Worm (Caenorhabditis elegans): ENCODE results near the gene Y48B6A.10.
A peak's percentile ranks its signal among the peaks of the same experiment; 100 is the strongest.

The Y48B6A.10 gene

DNA sequence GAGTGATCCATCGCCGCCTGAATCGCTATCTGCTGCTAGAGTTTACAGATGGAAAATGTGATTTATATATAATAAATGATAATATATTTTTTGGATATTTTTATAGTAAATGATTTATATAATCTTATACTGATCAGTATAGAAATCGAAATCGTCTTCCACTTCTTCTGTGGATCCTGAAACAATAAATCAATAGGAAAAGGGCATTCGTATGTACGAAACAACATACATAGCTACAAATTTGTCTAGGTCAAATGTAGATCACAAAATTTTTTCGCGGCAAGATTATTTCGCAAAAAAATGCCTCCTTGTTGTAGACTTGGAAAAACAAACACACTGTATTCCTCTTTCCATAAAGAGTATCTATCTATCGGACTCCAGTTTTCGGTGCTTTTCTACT lies at the start of gene Y48B6A.10:
Y48B6A.10 (plus strand) TSS at position 301 of the 400 bp plus-strand sequence.
- no peak for TF ChIP-seq xbp-1 (tag; optimal IDR thresholded peaks at IDR 0.05)
- TF ChIP-seq lin-14 (GFP tag; optimal IDR thresholded peaks at IDR 0.05), result no peak
- TF ChIP-seq snpc-4 (tag; optimal IDR thresholded peaks at IDR 0.05), result no peak
- TF ChIP-seq mdl-1 (tag; optimal IDR thresholded peaks at IDR 0.05), result no peak
- TF ChIP-seq fkh-10 (GFP tag; optimal IDR thresholded peaks at IDR 0.05), result no peak
- no peak for TF ChIP-seq ets-5 (GFP tag; IDR thresholded peaks at IDR 0.05)
- TF ChIP-seq aha-1 (tag; optimal IDR thresholded peaks at IDR 0.05), result no peak
- TF ChIP-seq dsc-1 (tag; optimal IDR thresholded peaks at IDR 0.05), result no peak
- TF ChIP-seq elt-3 (tag; optimal IDR thresholded peaks at IDR 0.05), result no peak
- TF ChIP-seq efl-3 (GFP tag; optimal IDR thresholded peaks at IDR 0.05), result no peak
- TF ChIP-seq unc-86 (tag; optimal IDR thresholded peaks at IDR 0.05), result no peak
- TF ChIP-seq egl-27 (tag; optimal IDR thresholded peaks at IDR 0.05), result no peak
- TF ChIP-seq unc-62 (GFP tag; optimal IDR thresholded peaks at IDR 0.05), result no peak
- TF ChIP-seq ceh-90 (tag; optimal IDR thresholded peaks at IDR 0.05), result no peak

DNA sequence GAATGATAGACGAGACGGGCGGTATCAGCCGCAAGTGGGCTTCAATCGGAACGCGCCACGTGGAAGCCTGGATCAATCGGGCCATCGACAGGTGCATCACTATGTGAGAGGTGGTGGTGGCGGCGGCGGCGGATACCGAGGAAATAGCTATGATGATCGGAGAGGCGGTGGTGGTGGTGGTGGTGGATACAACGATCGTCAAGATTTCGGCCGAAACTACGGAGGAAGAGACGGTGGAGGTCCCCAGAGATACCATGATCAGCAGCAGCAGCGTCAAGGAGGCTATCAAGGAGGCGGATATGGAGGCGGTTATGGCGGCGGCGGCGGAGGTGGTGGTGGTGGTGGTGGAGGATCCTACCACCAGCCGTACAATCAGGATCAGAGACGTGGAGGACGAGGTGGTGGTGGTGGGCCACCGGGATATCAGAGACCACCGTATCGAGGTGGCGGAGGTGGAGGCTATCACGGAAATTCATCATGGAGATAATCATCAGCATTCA lies 48.7 kb upstream of the Y48B6A.10 start:
- no peak for TF ChIP-seq ceh-82 (tag; optimal IDR thresholded peaks at IDR 0.05)
- TF ChIP-seq zag-1 (tag; optimal IDR thresholded peaks at IDR 0.05), result no peak
- TF ChIP-seq C34B4.2 (tag; optimal IDR thresholded peaks at IDR 0.05), result no peak
- TF ChIP-seq swsn-7 (tag; optimal IDR thresholded peaks at IDR 0.05), result no peak
- TF ChIP-seq lin-35 (GFP tag; optimal IDR thresholded peaks at IDR 0.05), result no peak

DNA sequence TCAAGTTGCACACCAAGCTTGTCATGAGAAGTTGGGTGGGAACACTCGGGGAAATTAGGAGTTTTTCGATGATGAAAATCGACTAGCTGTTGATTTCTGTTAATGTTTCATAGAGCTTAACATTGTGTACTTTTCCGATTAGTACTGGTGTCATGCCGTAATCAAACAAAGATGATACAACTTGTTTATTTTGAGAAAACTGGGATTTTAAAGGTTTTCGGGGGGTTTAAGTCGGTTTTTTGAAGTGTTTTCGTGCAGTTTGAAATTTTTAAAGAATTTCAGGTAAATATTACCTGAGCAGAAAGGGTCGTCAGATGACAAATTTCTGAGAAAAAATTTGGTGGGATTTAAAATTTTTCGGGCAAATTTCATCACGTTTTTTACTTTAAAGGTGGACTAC lies 42.7 kb upstream of the Y48B6A.10 start, which contains the start of gene eat-2:
eat-2 (minus strand) TSS at position 101 of the 400 bp plus-strand sequence.
- TF ChIP-seq egl-13 (tag; optimal IDR thresholded peaks at IDR 0.05), result no peak
- no peak for TF ChIP-seq nhr-20 (tag; optimal IDR thresholded peaks at IDR 0.05)
- no peak for TF ChIP-seq lin-35 (GFP tag; optimal IDR thresholded peaks at IDR 0.05)
- no peak for TF ChIP-seq nhr-84 (tag; optimal IDR thresholded peaks at IDR 0.05)
- TF ChIP-seq ceh-8 (GFP tag; optimal IDR thresholded peaks at IDR 0.05), result no peak
- no peak for TF ChIP-seq nhr-12 (tag; optimal IDR thresholded peaks at IDR 0.05)
- no peak for TF ChIP-seq C34B4.2 (tag; optimal IDR thresholded peaks at IDR 0.05)
- no peak for TF ChIP-seq jun-1 (tag; optimal IDR thresholded peaks at IDR 0.05)
- TF ChIP-seq xbp-1 (tag; optimal IDR thresholded peaks at IDR 0.05), result no peak
- TF ChIP-seq efl-1 (optimal IDR thresholded peaks at IDR 0.05), result no peak
- TF ChIP-seq efl-1 (GFP tag; optimal IDR thresholded peaks at IDR 0.05 in 1 of 2), result no peak
- no peak for TF ChIP-seq ces-1 (GFP tag; optimal IDR thresholded peaks at IDR 0.05)
- no peak for TF ChIP-seq ztf-4 (tag; optimal IDR thresholded peaks at IDR 0.05)
- no peak for TF ChIP-seq ceh-82 (tag; optimal IDR thresholded peaks at IDR 0.05)
- TF ChIP-seq sox-4 (tag; optimal IDR thresholded peaks at IDR 0.05), result no peak
- TF ChIP-seq nhr-11 (tag; optimal IDR thresholded peaks at IDR 0.05), result no peak
- no peak for TF ChIP-seq C04F5.9 (tag; optimal IDR thresholded peaks at IDR 0.05)
- no peak for TF ChIP-seq aly-2 (tag; optimal IDR thresholded peaks at IDR 0.05)
- no peak for TF ChIP-seq blmp-1 (tag; optimal IDR thresholded peaks at IDR 0.05)
- no peak for TF ChIP-seq alr-1 (tag; optimal IDR thresholded peaks at IDR 0.05; ENCODE audit: borderline replicate concordance)

DNA sequence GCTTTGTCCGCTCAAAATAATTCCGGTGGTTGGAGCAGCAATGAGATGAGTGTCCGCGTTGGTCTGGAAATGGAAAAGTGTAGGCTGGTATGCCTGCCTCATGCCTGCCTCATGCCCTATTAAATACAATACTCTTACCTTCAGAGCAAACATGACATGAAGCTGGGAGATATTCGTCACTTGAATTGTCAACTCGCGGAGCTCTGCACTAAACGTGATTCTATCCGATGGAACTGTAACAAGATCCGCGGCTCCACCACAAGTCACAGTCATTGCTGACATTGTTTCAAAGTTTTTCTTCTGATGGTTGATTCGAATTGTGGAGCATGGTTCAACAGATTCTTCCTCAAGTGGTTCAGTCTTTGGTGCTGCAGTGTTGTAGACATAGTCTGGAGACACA lies 41.0 kb upstream of the Y48B6A.10 start:
- TF ChIP-seq efl-1 (optimal IDR thresholded peaks at IDR 0.05), result no peak
- TF ChIP-seq efl-1 (GFP tag; optimal IDR thresholded peaks at IDR 0.05 in 1 of 2), result peak in 1 of 2 experiments; percentile 67
- TF ChIP-seq nhr-47 (tag; optimal IDR thresholded peaks at IDR 0.05), result no peak

DNA sequence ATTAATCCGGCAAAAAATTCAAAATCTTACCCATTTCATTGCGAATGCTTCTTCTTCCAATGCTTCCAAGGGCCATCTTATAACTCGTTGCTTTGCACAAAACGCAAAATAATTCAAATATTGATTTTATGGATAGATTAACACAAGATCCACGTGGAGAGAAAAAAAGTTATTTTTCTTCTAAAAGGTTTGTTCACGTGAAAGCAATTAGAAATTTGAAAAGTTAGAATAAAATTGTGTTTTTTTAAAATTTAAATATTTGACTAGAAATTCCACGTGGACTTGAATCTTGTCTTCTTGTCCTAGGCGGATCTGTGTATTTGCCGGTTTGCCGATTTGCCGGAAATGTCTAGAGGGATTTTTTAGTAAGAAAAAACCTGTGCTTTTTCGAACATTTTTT lies 39.1 kb upstream of the Y48B6A.10 start, which contains the start of gene Y48B6A.5:
Y48B6A.5 (minus strand) TSS at position 101 of the 400 bp plus-strand sequence.
- TF ChIP-seq nhr-90 (tag; optimal IDR thresholded peaks at IDR 0.05; ENCODE audit: poor library complexity) (no peak), jun-1 (tag; optimal IDR thresholded peaks at IDR 0.05) (no peak), lin-13 (GFP tag; optimal IDR thresholded peaks at IDR 0.05) (no peak), aha-1 (tag; optimal IDR thresholded peaks at IDR 0.05) (no peak), blmp-1 (tag; optimal IDR thresholded peaks at IDR 0.05) (no peak), ceh-63 (GFP tag; optimal IDR thresholded peaks at IDR 0.05) (no peak), nhr-84 (tag; optimal IDR thresholded peaks at IDR 0.05) (no peak), snu-23 (GFP tag; optimal IDR thresholded peaks at IDR 0.05) (no peak), ceh-90 (tag; optimal IDR thresholded peaks at IDR 0.05) (no peak), lin-15B (tag; optimal IDR thresholded peaks at IDR 0.05) (no peak)
